Worm (Caenorhabditis elegans) whole organism, early embryonic: ENCODE results near the gene glb-2.

Source experiments
- B0310.2 ChIP-seq: sonication (generic microtip); optimal IDR thresholded peaks from 2 replicates; lab custom pipeline; 2016; ENCODE audit warnings: mild to moderate bottlenecking, missing genetic modification characterization, missing compliant biosample characterization
- ama-1 ChIP-seq: fragments of 150-350 bp; optimal IDR thresholded peaks from 2 replicates; lab custom pipeline; 2014
- ceh-13 ChIP-seq: fragments of 200-800 bp; sonication (Bioruptor generic); optimal IDR thresholded peaks from 2 replicates; lab custom pipeline; 2018; ENCODE audit warnings: mild to moderate bottlenecking, missing genetic modification characterization, missing compliant biosample characterization
- ets-7 ChIP-seq: sonication (generic microtip); optimal IDR thresholded peaks from 2 replicates; lab custom pipeline; 2016; ENCODE audit warnings: missing genotype, missing genetic modification characterization, missing compliant biosample characterization
- flt-1 ChIP-seq: fragments of 200-800 bp; sonication (Bioruptor generic); IDR thresholded peaks from 2 replicates; pipeline ENCODE4 v1.3.6; 2022; ENCODE audit warnings: missing genetic modification characterization, missing compliant biosample characterization
- hmg-4 ChIP-seq: fragments of 200-800 bp; sonication (Bioruptor generic); optimal IDR thresholded peaks from 2 replicates; lab custom pipeline; 2018; ENCODE audit warnings: mild to moderate bottlenecking, missing genetic modification characterization, missing compliant biosample characterization
- hnd-1 ChIP-seq: sonication (generic microtip); optimal IDR thresholded peaks from 2 replicates; lab custom pipeline; 2016; ENCODE audit warnings: missing genetic modification characterization, missing compliant biosample characterization
- scrt-1 ChIP-seq: fragments of 200-800 bp; sonication (Bioruptor generic); IDR thresholded peaks from 2 replicates; pipeline ENCODE4 v1.3.6; 2022; ENCODE audit warnings: missing genetic modification characterization, missing compliant biosample characterization
- sea-1 ChIP-seq: fragments of 200-800 bp; sonication (Bioruptor generic); conservative IDR thresholded peaks from 2 replicates; pipeline ENCODE4 v1.3.6; 2022; ENCODE audit warnings: missing genetic modification characterization, missing compliant biosample characterization
- tbx-11 ChIP-seq: fragments of 200-800 bp; sonication (Bioruptor generic); IDR thresholded peaks from 2 replicates; pipeline ENCODE4 v1.3.6; 2022; ENCODE audit warnings: missing genetic modification characterization, missing compliant biosample characterization

- TF ChIP-seq ama-1 (no peak), hmg-4 (GFP tag; lab: Kevin White, UChicago) (no peak), flt-1 (GFP tag; lab: Robert Waterston, UW) (no peak), sea-1 (GFP tag; lab: Robert Waterston, UW) (no peak), tbx-11 (no peak), hnd-1 (no peak), B0310.2 (tag; lab: Kevin White, UChicago) (no peak), ceh-13 (GFP tag; lab: Kevin White, UChicago) (no peak), scrt-1 (GFP tag; lab: Robert Waterston, UW) (no peak), ets-7 (tag; lab: Kevin White, UChicago) (no peak)
These were observed 43.5 kb downstream of the glb-2 start, which contains the start of the genes glb-23 and R13A1.1 for ce11 chrIV:7219398-7220087.
